Fruit fly (Drosophila melanogaster): ENCODE measurements around the gene mesh.

mesh gene

DNA sequence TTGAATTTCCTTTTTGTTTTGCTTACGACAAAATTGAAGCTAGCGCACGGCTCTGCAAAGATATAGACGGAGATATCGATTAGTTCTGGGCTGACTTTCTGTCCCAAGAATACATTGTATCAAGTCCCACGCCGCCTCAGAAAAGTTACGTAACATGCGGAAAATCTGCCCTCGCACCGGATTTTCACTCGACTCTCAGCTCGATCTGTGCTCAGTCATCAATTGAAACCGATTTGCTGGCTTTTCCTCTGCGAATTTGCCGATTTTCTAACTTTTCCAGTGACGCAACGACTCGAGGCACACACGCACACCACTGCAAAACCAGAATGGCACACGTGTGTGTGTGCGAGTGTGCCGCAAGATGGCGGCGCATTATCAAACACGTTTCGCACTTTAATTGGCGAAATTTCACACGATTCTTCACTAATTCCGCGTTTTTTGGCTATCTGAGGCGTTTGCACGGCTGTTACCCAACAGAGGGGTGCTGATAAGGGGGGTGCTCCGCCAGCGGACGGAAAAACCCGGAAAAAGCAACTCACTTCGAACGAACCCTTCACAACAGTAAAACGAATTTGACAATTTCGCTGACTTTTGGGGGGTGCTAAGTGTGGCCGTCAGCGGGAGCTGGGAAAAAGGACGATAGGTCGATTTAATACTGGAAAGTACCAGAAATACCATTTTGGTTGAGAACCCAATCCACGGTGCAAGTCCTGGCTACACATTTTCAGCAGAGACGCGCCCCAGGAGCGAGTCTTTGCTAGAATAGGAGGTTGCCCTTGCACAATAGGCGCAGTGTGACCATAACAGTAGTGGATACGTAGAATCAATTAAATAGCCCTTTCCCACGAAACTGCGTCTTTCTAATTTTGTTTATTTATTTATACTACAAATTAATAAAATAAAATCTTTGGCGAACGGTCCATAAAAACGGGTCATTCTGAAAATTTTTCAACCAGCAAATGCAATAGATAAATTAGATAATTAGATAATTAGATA lies 23.7 kb upstream of the mesh start, which contains the start of gene ATPsynC (continued):
- TF ChIP-seq CG13624 (GFP tag; optimal IDR thresholded peaks at IDR 0.05) (peak; percentile 45), prd (optimal IDR thresholded peaks at IDR 0.05) (no peak), prd (GFP tag; IDR thresholded peaks at IDR 0.05) (no peak), CG13424 (tag; optimal IDR thresholded peaks at IDR 0.05) (peak; percentile 22), CG5180 (GFP tag; optimal IDR thresholded peaks at IDR 0.05) (no peak), btn (GFP tag; optimal IDR thresholded peaks at IDR 0.05) (no peak), CG17568 (GFP tag; optimal IDR thresholded peaks at IDR 0.05) (no peak), bcd (GFP tag; optimal IDR thresholded peaks at IDR 0.05) (peak; percentile 47), CG3847 (GFP tag; IDR thresholded peaks at IDR 0.05) (no peak), mld (GFP tag; IDR thresholded peaks at IDR 0.05; ENCODE audit: partially characterized antibody) (no peak), CG11696 (GFP tag; IDR thresholded peaks at IDR 0.05) (no peak), Gsc (GFP tag; IDR thresholded peaks at IDR 0.05) (no peak), trem (tag; optimal IDR thresholded peaks at IDR 0.05) (peak; percentile 81), luna (GFP tag; optimal IDR thresholded peaks at IDR 0.05) (no peak), run (tag; optimal IDR thresholded peaks at IDR 0.05) (no peak), dysf (GFP tag; IDR thresholded peaks at IDR 0.05) (no peak), Dek (tag; optimal IDR thresholded peaks at IDR 0.05) (peak; percentile 61), CG15479 (GFP tag; optimal IDR thresholded peaks at IDR 0.05) (peak; percentile 51), dpn (GFP tag; optimal IDR thresholded peaks at IDR 0.05) (peak; percentile 36 to 52), onecut (GFP tag; IDR thresholded peaks at IDR 0.05) (peak; percentile 40), sima (GFP tag; optimal IDR thresholded peaks at IDR 0.05) (no peak), CoRest (tag; optimal IDR thresholded peaks at IDR 0.05) (peak; percentile 25), abd-A (tag; optimal IDR thresholded peaks at IDR 0.05) (peak; percentile 70), Xbp1 (GFP tag; optimal IDR thresholded peaks at IDR 0.05) (no peak), TFAM (GFP tag; optimal IDR thresholded peaks at IDR 0.05) (no peak), otp (GFP tag; IDR thresholded peaks at IDR 0.05) (no peak), CG17612 (GFP tag; IDR thresholded peaks at IDR 0.05) (no peak), Vsx1 (GFP tag; optimal IDR thresholded peaks at IDR 0.05) (no peak), CG14667 (GFP tag; IDR thresholded peaks at IDR 0.05) (no peak), Bdp1 (GFP tag; optimal IDR thresholded peaks at IDR 0.05) (peak; percentile 24), CG4328 (GFP tag; optimal IDR thresholded peaks at IDR 0.05) (peak; percentile 55), ewg (GFP tag; optimal IDR thresholded peaks at IDR 0.05) (peak; percentile 51), B-H1 (GFP tag; IDR thresholded peaks at IDR 0.05) (no peak), sr (GFP tag; IDR thresholded peaks at IDR 0.05) (no peak), fd96Cb (tag; optimal IDR thresholded peaks at IDR 0.05) (no peak), CG13287 (GFP tag; IDR thresholded peaks at IDR 0.05; ENCODE audit: partially characterized antibody) (no peak), CG10431 (GFP tag; optimal IDR thresholded peaks at IDR 0.05) (peak; percentile 54), CG1529 (GFP tag; optimal IDR thresholded peaks at IDR 0.05) (no peak), CG31365 (tag; optimal IDR thresholded peaks at IDR 0.05) (peak; percentile 69), Eip74EF (GFP tag; optimal IDR thresholded peaks at IDR 0.05) (peak in 1 of 2 experiments; percentile 86), NC2β (GFP tag; optimal IDR thresholded peaks at IDR 0.05) (peak; percentile 69), Oli (tag; optimal IDR thresholded peaks at IDR 0.05) (no peak), Dad (GFP tag; optimal IDR thresholded peaks at IDR 0.05) (peak; percentile 63), h (optimal IDR thresholded peaks at IDR 0.05) (no peak), CG6791 (GFP tag; IDR thresholded peaks at IDR 0.05; ENCODE audit: partially characterized antibody) (no peak), cas (GFP tag; IDR thresholded peaks at IDR 0.05) (no peak), sug (tag; optimal IDR thresholded peaks at IDR 0.05) (peak; percentile 83), Poxn (GFP tag; IDR thresholded peaks at IDR 0.05) (no peak), eve (GFP tag; optimal IDR thresholded peaks at IDR 0.05) (no peak)
